Worm (Caenorhabditis elegans) whole organism, early embryonic: ENCODE data around the gene C18D11.6.

Source experiments
- B0310.2 ChIP-seq: sonication (generic microtip); optimal IDR thresholded peaks from 2 replicates; lab custom pipeline; 2016; ENCODE audit warnings: mild to moderate bottlenecking, missing genetic modification characterization, missing compliant biosample characterization
- aly-1 ChIP-seq: sonication (generic microtip); optimal IDR thresholded peaks from 2 replicates; lab custom pipeline; 2016; ENCODE audit warnings: missing genetic modification characterization, missing compliant biosample characterization
- ama-1 ChIP-seq: fragments of 150-350 bp; optimal IDR thresholded peaks from 2 replicates; lab custom pipeline; 2014
- ceh-36 ChIP-seq: sonication (generic microtip); optimal IDR thresholded peaks from 2 replicates; lab custom pipeline; 2016; ENCODE audit warnings: missing genetic modification characterization, inconsistent platforms, missing compliant biosample characterization
- flt-1 ChIP-seq: fragments of 200-800 bp; sonication (Bioruptor generic); IDR thresholded peaks from 2 replicates; pipeline ENCODE4 v1.3.6; 2022; ENCODE audit warnings: missing genetic modification characterization, missing compliant biosample characterization
- pes-1 ChIP-seq: fragments of 200-800 bp; sonication (Bioruptor generic); IDR thresholded peaks from 2 replicates; pipeline ENCODE4 v1.3.6; 2022; ENCODE audit warnings: missing genetic modification reagents, missing genetic modification characterization, missing compliant biosample characterization
- scrt-1 ChIP-seq: fragments of 200-800 bp; sonication (Bioruptor generic); IDR thresholded peaks from 2 replicates; pipeline ENCODE4 v1.3.6; 2022; ENCODE audit warnings: missing genetic modification characterization, missing compliant biosample characterization

ce11 chrIII:11853533-11853932 lies 43.2 kb downstream of the C18D11.6 start:
- TF ChIP-seq scrt-1 (GFP tag; lab: Robert Waterston, UW) (no peak), pes-1 (GFP tag; lab: Robert Waterston, UW) (no peak), ama-1 (lab: Kevin White, UChicago) (no peak), ceh-36 (tag; lab: Kevin White, UChicago) (no peak), aly-1 (no peak), B0310.2 (tag; lab: Kevin White, UChicago) (no peak), flt-1 (GFP tag; lab: Robert Waterston, UW) (no peak)
